Fruit fly (Drosophila melanogaster): ENCODE measurements around the gene skd.
A peak's percentile ranks its signal among the peaks of the same experiment; 100 is the strongest.

skd gene

dm6 chr3L:21054188-21054893, 27.1 kb upstream of the skd start (continued):
- TF ChIP-seq cato (GFP tag; optimal IDR thresholded peaks at IDR 0.05; ENCODE audit: borderline replicate concordance): no peak
- peak; percentile 45 for TF ChIP-seq gem (tag; optimal IDR thresholded peaks at IDR 0.05)
- no peak for TF ChIP-seq Abd-B (GFP tag; optimal IDR thresholded peaks at IDR 0.05)
- no peak for TF ChIP-seq NC2β (GFP tag; optimal IDR thresholded peaks at IDR 0.05)
- TF ChIP-seq Max (GFP tag; optimal IDR thresholded peaks at IDR 0.05): no peak
- TF ChIP-seq CG4404 (GFP tag; IDR thresholded peaks at IDR 0.05): 0 out of 2 replicates have a peak, but pooled peaks have one; percentile 5
- TF ChIP-seq tio (GFP tag; optimal IDR thresholded peaks at IDR 0.05): no peak
- TF ChIP-seq ssp (GFP tag; IDR thresholded peaks at IDR 0.05): no peak
- TF ChIP-seq gt (GFP tag; IDR thresholded peaks at IDR 0.05): no peak
- TF ChIP-seq Med (GFP tag): no peak
- TF ChIP-seq CG4328 (GFP tag; optimal IDR thresholded peaks at IDR 0.05): no peak
- no peak for TF ChIP-seq CG31388 (GFP tag; optimal IDR thresholded peaks at IDR 0.05)
- no peak for TF ChIP-seq CG16863 (GFP tag; optimal IDR thresholded peaks at IDR 0.05)
- TF ChIP-seq tx (GFP tag; optimal IDR thresholded peaks at IDR 0.05): no peak
- TF ChIP-seq Poxn (GFP tag; IDR thresholded peaks at IDR 0.05): no peak
- no peak for TF ChIP-seq CG3847 (GFP tag; IDR thresholded peaks at IDR 0.05)
- TF ChIP-seq CG31365 (tag; optimal IDR thresholded peaks at IDR 0.05): no peak
- TF ChIP-seq sd (tag; optimal IDR thresholded peaks at IDR 0.05): peak; percentile 12
- TF ChIP-seq bbx (GFP tag; IDR thresholded peaks at IDR 0.05; ENCODE audit: partially characterized antibody): 0 out of 2 replicates have a peak, but pooled peaks have one; percentile 44
- no peak for TF ChIP-seq dimm (GFP tag; IDR thresholded peaks at IDR 0.05)
- no peak for TF ChIP-seq CG42726 (GFP tag; IDR thresholded peaks at IDR 0.05; ENCODE audit: partially characterized antibody)
- TF ChIP-seq crol (GFP tag; IDR thresholded peaks at IDR 0.05): peak; percentile 88
- TF ChIP-seq chm (GFP tag; IDR thresholded peaks at IDR 0.05): no peak
- TF ChIP-seq eve (GFP tag; optimal IDR thresholded peaks at IDR 0.05): peak in 1 of 2 experiments; percentile 29
- no peak for TF ChIP-seq CG18599 (GFP tag; optimal IDR thresholded peaks at IDR 0.05)
- TF ChIP-seq CG11696 (GFP tag; IDR thresholded peaks at IDR 0.05): no peak
- TF ChIP-seq p53 (GFP tag; optimal IDR thresholded peaks at IDR 0.05): no peak
- TF ChIP-seq BtbVII (GFP tag; optimal IDR thresholded peaks at IDR 0.05): no peak
- TF ChIP-seq CG18619 (GFP tag; optimal IDR thresholded peaks at IDR 0.05): no peak
- no peak for TF ChIP-seq NK7.1 (GFP tag; optimal IDR thresholded peaks at IDR 0.05)
- no peak for TF ChIP-seq CG12299 (tag; optimal IDR thresholded peaks at IDR 0.05)
- TF ChIP-seq CG4730 (GFP tag; IDR thresholded peaks at IDR 0.05): 0 out of 2 replicates have a peak, but pooled peaks have one; percentile 1
- 0 out of 3 replicates have a peak, but pooled peaks have one; percentile 3 for TF ChIP-seq tgo (GFP tag; IDR thresholded peaks at IDR 0.05)
- no peak for TF ChIP-seq PHDP (tag; optimal IDR thresholded peaks at IDR 0.05)

DNA sequence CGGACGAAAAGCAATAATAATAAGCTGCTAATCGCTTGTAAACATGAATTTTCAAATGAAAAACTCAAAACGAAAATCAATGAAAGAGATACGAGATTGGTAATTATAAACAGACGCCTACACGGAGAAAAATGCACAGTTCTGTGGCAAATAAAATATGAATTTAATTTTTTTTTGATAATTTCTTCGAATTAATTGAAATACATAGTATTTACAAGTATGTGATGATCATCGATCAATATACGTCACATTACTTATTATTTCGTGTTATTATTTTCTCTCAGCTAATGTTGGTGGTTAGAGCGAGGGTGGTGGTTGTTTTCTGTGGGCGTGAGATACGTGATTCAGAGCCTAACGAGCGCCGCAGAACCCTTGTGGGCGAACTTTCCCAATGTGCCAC, 26.5 kb upstream of the skd start:
- TF ChIP-seq fd3F (GFP tag; optimal IDR thresholded peaks at IDR 0.05) (peak; percentile 35), CG1603 (tag; optimal IDR thresholded peaks at IDR 0.05) (peak; percentile 62), Bteb2 (GFP tag; optimal IDR thresholded peaks at IDR 0.05) (peak; percentile 54), eve (GFP tag; optimal IDR thresholded peaks at IDR 0.05) (peak in 1 of 2 experiments; percentile 84), CG6791 (GFP tag; IDR thresholded peaks at IDR 0.05; ENCODE audit: partially characterized antibody) (no peak), CG18476 (GFP tag; optimal IDR thresholded peaks at IDR 0.05) (peak; percentile 68), Hmr (GFP tag; optimal IDR thresholded peaks at IDR 0.05) (peak; percentile 57), CG32772 (GFP tag; IDR thresholded peaks at IDR 0.05) (peak; percentile 62), exex (tag; optimal IDR thresholded peaks at IDR 0.05) (peak; percentile 3), CG30403 (GFP tag; optimal IDR thresholded peaks at IDR 0.05) (peak; percentile 79), CG10462 (GFP tag; optimal IDR thresholded peaks at IDR 0.05) (peak; percentile 52), CG17359 (tag; optimal IDR thresholded peaks at IDR 0.05) (peak; percentile 91), lab (GFP tag; optimal IDR thresholded peaks at IDR 0.05) (peak; percentile 86), trem (tag; optimal IDR thresholded peaks at IDR 0.05) (peak; percentile 26), peb (GFP tag; IDR thresholded peaks at IDR 0.05) (peak; percentile 69), CG3726 (GFP tag; IDR thresholded peaks at IDR 0.05) (no peak), Dref (GFP tag; IDR thresholded peaks at IDR 0.05) (no peak), Nf-YB (GFP tag; optimal IDR thresholded peaks at IDR 0.05) (peak; percentile 41)
